Worm (Caenorhabditis elegans): ENCODE results near the gene pars-1.

ce11 chrIII:7272088-7272487 is 33.3 kb downstream of the pars-1 start:
- TF ChIP-seq aly-1 (tag; optimal IDR thresholded peaks at IDR 0.05): no peak
- no peak for TF ChIP-seq ama-1 (optimal IDR thresholded peaks at IDR 0.05)
- TF ChIP-seq F13C5.2 (tag; optimal IDR thresholded peaks at IDR 0.05): peak; percentile 43
- TF ChIP-seq hmbx-1 (tag; optimal IDR thresholded peaks at IDR 0.05): no peak
- peak; percentile 75 for TF ChIP-seq hmg-4 (GFP tag; optimal IDR thresholded peaks at IDR 0.05)
- no peak for TF ChIP-seq tbx-11 (GFP tag; IDR thresholded peaks at IDR 0.05)
- TF ChIP-seq ets-7 (tag; optimal IDR thresholded peaks at IDR 0.05): no peak
- no peak for TF ChIP-seq pes-1 (GFP tag; IDR thresholded peaks at IDR 0.05)
- no peak for TF ChIP-seq B0310.2 (tag; optimal IDR thresholded peaks at IDR 0.05)
- TF ChIP-seq tra-4 (tag; optimal IDR thresholded peaks at IDR 0.05): no peak
- TF ChIP-seq flt-1 (GFP tag; IDR thresholded peaks at IDR 0.05): 0 out of 2 replicates have a peak, but pooled peaks have one; percentile 4
